Worm (Caenorhabditis elegans) whole organism, mixed stage, embryonic: ENCODE measurements around the gene ugt-39.

Experiments used
- bed-3 ChIP-seq: fragments of 200-800 bp; sonication (Bioruptor generic); optimal IDR thresholded peaks from 3 replicates; lab custom pipeline; 2018; ENCODE audit warnings: mild to moderate bottlenecking, missing genetic modification characterization, moderate library complexity, missing compliant biosample characterization
- blmp-1 ChIP-seq: fragments of 150-350 bp; optimal IDR thresholded peaks from 2 replicates; lab custom pipeline; 2014; ENCODE audit warnings: missing biosample characterization, missing genetic modification characterization
- ceh-39 ChIP-seq: fragments of 150-350 bp; optimal IDR thresholded peaks from 2 replicates; lab custom pipeline; 2014; ENCODE audit warnings: missing biosample characterization, missing genetic modification characterization
- ceh-43 ChIP-seq: fragments of 200-800 bp; sonication (Bioruptor generic); optimal IDR thresholded peaks from 2 replicates; lab custom pipeline; 2018; ENCODE audit warnings: mild to moderate bottlenecking, missing genetic modification characterization, moderate library complexity, missing compliant biosample characterization
- ceh-83 ChIP-seq: fragments of 200-800 bp; sonication (Bioruptor generic); optimal IDR thresholded peaks from 2 replicates; lab custom pipeline; 2018; ENCODE audit warnings: mild to moderate bottlenecking, missing genetic modification characterization, missing compliant biosample characterization
- ces-1 ChIP-seq: fragments of 150-350 bp; optimal IDR thresholded peaks from 2 replicates; lab custom pipeline; 2014; ENCODE audit warnings: missing biosample characterization, missing genetic modification reagents, missing genetic modification characterization
- cnd-1 ChIP-seq: fragments of 200-800 bp; sonication (Bioruptor generic); optimal IDR thresholded peaks from 2 replicates; lab custom pipeline; 2018; ENCODE audit warnings: mild to moderate bottlenecking, missing genetic modification characterization, missing compliant biosample characterization
- drap-1 ChIP-seq: fragments of 200-800 bp; sonication (Bioruptor generic); optimal IDR thresholded peaks from 3 replicates; lab custom pipeline; 2018; ENCODE audit warnings: mild to moderate bottlenecking, missing genetic modification characterization, missing compliant biosample characterization
- elt-1 ChIP-seq: sonication (generic microtip); optimal IDR thresholded peaks from 2 replicates; lab custom pipeline; 2017; ENCODE audit warnings: missing genetic modification characterization, mild to moderate bottlenecking, missing compliant biosample characterization, antibody characterized with exemption, moderate library complexity, borderline replicate concordance; ENCODE audit not compliant: insufficient read depth
- elt-3 ChIP-seq: fragments of 150-350 bp; optimal IDR thresholded peaks from 2 replicates; lab custom pipeline; 2014; ENCODE audit warnings: missing biosample characterization, missing genetic modification characterization
- flh-1 ChIP-seq: fragments of 200-800 bp; sonication (Bioruptor generic); optimal IDR thresholded peaks from 2 replicates; lab custom pipeline; 2018; ENCODE audit warnings: mild to moderate bottlenecking, missing genetic modification characterization, moderate library complexity, missing compliant biosample characterization
- ham-2 ChIP-seq: fragments of 200-800 bp; sonication (Bioruptor generic); optimal IDR thresholded peaks from 2 replicates; lab custom pipeline; 2018; ENCODE audit warnings: mild to moderate bottlenecking, missing genetic modification characterization, missing compliant biosample characterization
- hlh-1 ChIP-seq: fragments of 150-350 bp; optimal IDR thresholded peaks from 2 replicates; lab custom pipeline; 2014; ENCODE audit warnings: missing biosample characterization, missing genetic modification reagents, missing genetic modification characterization
- lin-13 ChIP-seq: fragments of 150-350 bp; optimal IDR thresholded peaks from 2 replicates; lab custom pipeline; 2014; ENCODE audit warnings: missing biosample characterization, missing genetic modification characterization
- lin-32 ChIP-seq: fragments of 200-800 bp; sonication (Bioruptor generic); optimal IDR thresholded peaks from 2 replicates; lab custom pipeline; 2018; ENCODE audit warnings: mild to moderate bottlenecking, missing genetic modification characterization, missing compliant biosample characterization
- lsy-2 ChIP-seq: fragments of 150-350 bp; optimal IDR thresholded peaks from 2 replicates; lab custom pipeline; 2014; ENCODE audit warnings: missing biosample characterization, missing genetic modification characterization
- mab-5 ChIP-seq: fragments of 150-350 bp; optimal IDR thresholded peaks from 2 replicates; lab custom pipeline; 2014; ENCODE audit warnings: missing biosample characterization, missing genetic modification characterization
- mep-1 ChIP-seq: fragments of 150-350 bp; optimal IDR thresholded peaks from 2 replicates; lab custom pipeline; 2017; ENCODE audit warnings: missing biosample characterization, missing genetic modification reagents, missing genetic modification characterization, inconsistent platforms
- mls-2 ChIP-seq: sonication (generic microtip); optimal IDR thresholded peaks from 2 replicates; lab custom pipeline; 2016; ENCODE audit warnings: mild to moderate bottlenecking, missing genetic modification characterization, moderate library complexity, missing compliant biosample characterization
- nhr-12 ChIP-seq: fragments of 150-350 bp; optimal IDR thresholded peaks from 2 replicates; lab custom pipeline; 2014; ENCODE audit warnings: missing biosample characterization, missing genetic modification characterization
- nhr-237 ChIP-seq: fragments of 150-350 bp; optimal IDR thresholded peaks from 2 replicates; lab custom pipeline; 2014; ENCODE audit warnings: missing biosample characterization, missing genetic modification characterization
- nhr-28 ChIP-seq: fragments of 150-350 bp; optimal IDR thresholded peaks from 2 replicates; lab custom pipeline; 2014; ENCODE audit warnings: missing biosample characterization, missing genetic modification characterization
- nhr-76 ChIP-seq: sonication (generic microtip); optimal IDR thresholded peaks from 2 replicates; lab custom pipeline; 2017; ENCODE audit warnings: missing biosample characterization, missing genetic modification characterization
- sem-2 ChIP-seq: fragments of 200-800 bp; sonication (Bioruptor generic); optimal IDR thresholded peaks from 2 replicates; lab custom pipeline; 2018; ENCODE audit warnings: mild to moderate bottlenecking, missing genetic modification characterization, missing compliant biosample characterization
- snpc-4 ChIP-seq: fragments of 150-350 bp; optimal IDR thresholded peaks from 2 replicates; lab custom pipeline; 2014; ENCODE audit warnings: missing biosample characterization, missing genetic modification characterization
- sptf-1 ChIP-seq: sonication (generic microtip); optimal IDR thresholded peaks from 2 replicates; lab custom pipeline; 2017; ENCODE audit warnings: mild to moderate bottlenecking, missing genetic modification characterization, moderate library complexity, missing compliant biosample characterization
- tbx-8 ChIP-seq: fragments of 200-800 bp; sonication (Bioruptor generic); optimal IDR thresholded peaks from 2 replicates; lab custom pipeline; 2018; ENCODE audit warnings: mild to moderate bottlenecking, missing genetic modification characterization, moderate library complexity, missing compliant biosample characterization
- unc-120 ChIP-seq: sonication (generic microtip); optimal IDR thresholded peaks from 2 replicates; lab custom pipeline; 2017; ENCODE audit warnings: missing genetic modification characterization, missing compliant biosample characterization; ENCODE audit not compliant: poor library complexity, severe bottlenecking
- unc-39 ChIP-seq: fragments of 150-350 bp; optimal IDR thresholded peaks from 2 replicates; lab custom pipeline; 2014; ENCODE audit warnings: missing biosample characterization, missing genetic modification characterization
- zip-8 ChIP-seq: fragments of 150-350 bp; optimal IDR thresholded peaks from 2 replicates; lab custom pipeline; 2014; ENCODE audit warnings: missing biosample characterization, missing genetic modification characterization

The ugt-39 gene

ce11 chrV:7178843-7179242, 21.9 kb downstream of the ugt-39 start, which contains the start of gene cpsf-2:
Gene cpsf-2 (plus strand): TSS chrV:7179172.
- no peak for TF ChIP-seq sem-2 (GFP tag; lab: Kevin White, UChicago)
- peak; percentile 9 for TF ChIP-seq nhr-237 (tag; lab: Kevin White, UChicago)
- no peak for TF ChIP-seq blmp-1
- TF ChIP-seq unc-39 = no peak

- no peak for TF ChIP-seq ces-1 (GFP tag; lab: Kevin White, UChicago)
- no peak for TF ChIP-seq nhr-12 (tag; lab: Kevin White, UChicago)
- TF ChIP-seq ceh-83 (GFP tag; lab: Kevin White, UChicago) = no peak
- TF ChIP-seq nhr-237 (tag; lab: Kevin White, UChicago) = no peak
These were observed 27.6 kb downstream of the ugt-39 start, which contains the start of gene pitr-5 for ce11 chrV:7184549-7184948. Gene pitr-5 (plus strand): TSS chrV:7184849.

ce11 chrV:7186599-7186998, 29.7 kb downstream of the ugt-39 start:
- TF ChIP-seq nhr-237 (tag; lab: Kevin White, UChicago) (no peak), hlh-1 (tag; lab: Kevin White, UChicago) (no peak), drap-1 (GFP tag; lab: Kevin White, UChicago) (no peak), mab-5 (tag; lab: Kevin White, UChicago) (no peak), elt-3 (tag; lab: Kevin White, UChicago) (no peak), lin-32 (GFP tag; lab: Kevin White, UChicago) (no peak), ces-1 (GFP tag; lab: Kevin White, UChicago) (no peak), mep-1 (tag; lab: Kevin White, UChicago) (no peak), flh-1 (GFP tag; lab: Kevin White, UChicago) (no peak), ceh-43 (no peak), blmp-1 (no peak), unc-120 (tag; lab: Kevin White, UChicago) (no peak), lin-13 (tag; lab: Kevin White, UChicago) (no peak), bed-3 (GFP tag; lab: Kevin White, UChicago) (no peak), lsy-2 (no peak), unc-39 (no peak), mls-2 (tag; lab: Kevin White, UChicago) (no peak), nhr-28 (tag; lab: Kevin White, UChicago) (no peak), ceh-83 (GFP tag; lab: Kevin White, UChicago) (no peak)

ce11 chrV:7187295-7187694, 30.4 kb downstream of the ugt-39 start:
- TF ChIP-seq ham-2 (GFP tag; lab: Kevin White, UChicago) (no peak), ceh-43 (no peak), hlh-1 (tag; lab: Kevin White, UChicago) (no peak), lin-32 (GFP tag; lab: Kevin White, UChicago) (no peak), zip-8 (no peak), ceh-39 (no peak), nhr-28 (tag; lab: Kevin White, UChicago) (no peak), sptf-1 (tag; lab: Kevin White, UChicago) (no peak)

ce11 chrV:7193562-7193961, 36.6 kb downstream of the ugt-39 start, which contains the start of gene F09G2.8:
Gene F09G2.8 (minus strand): TSS chrV:7193662.
- TF ChIP-seq cnd-1 (tag; lab: Kevin White, UChicago) (no peak), tbx-8 (GFP tag; lab: Kevin White, UChicago) (no peak), snpc-4 (tag; lab: Kevin White, UChicago) (no peak), flh-1 (GFP tag; lab: Kevin White, UChicago) (no peak), ceh-43 (no peak), elt-1 (tag; lab: Kevin White, UChicago) (no peak), blmp-1 (no peak), bed-3 (GFP tag; lab: Kevin White, UChicago) (no peak), zip-8 (no peak), nhr-76 (tag; lab: Kevin White, UChicago) (no peak), sptf-1 (tag; lab: Kevin White, UChicago) (no peak), nhr-237 (tag; lab: Kevin White, UChicago) (no peak), nhr-12 (tag; lab: Kevin White, UChicago) (no peak), lin-13 (tag; lab: Kevin White, UChicago) (no peak), sem-2 (GFP tag; lab: Kevin White, UChicago) (no peak)
- TF ChIP-seq, all 35 proteins: peak for 0
